Worm (Caenorhabditis elegans) whole organism, L1 larva: ENCODE data around the gene orc-3.
"Not testable (repeated sequence)": the region's sequence is repeated elsewhere in the genome, so short reads cannot be mapped to it uniquely, and the experiment has no call there.

Experiments
- Y116A8C.19 ChIP-seq: sonication (generic microtip); optimal IDR thresholded peaks from 2 replicates; lab custom pipeline; 2016; ENCODE audit warnings: missing compliant biosample characterization, missing genetic modification characterization, borderline replicate concordance
- ama-1 ChIP-seq: fragments of 150-350 bp; optimal IDR thresholded peaks from 2 replicates; lab custom pipeline; 2014
- ceh-82 ChIP-seq, 3 experiments: fragments of 150-350 bp in 1 of 3; sonication (generic microtip) in 2 of 3; optimal IDR thresholded peaks; 2 replicates each; lab custom pipeline; 2014 to 2017; ENCODE audit warnings: missing biosample characterization in 3 of 3, missing genetic modification characterization in 3 of 3
- ceh-88 ChIP-seq: fragments of 200-800 bp; sonication (Bioruptor generic); IDR thresholded peaks from 2 replicates; pipeline ENCODE4 v1.3.6; 2022; ENCODE audit warnings: missing genetic modification characterization, missing compliant biosample characterization
- ces-1 ChIP-seq: fragments of 150-350 bp; optimal IDR thresholded peaks from 2 replicates; lab custom pipeline; 2014; ENCODE audit warnings: missing biosample characterization, missing genetic modification reagents, missing genetic modification characterization
- egl-13 ChIP-seq: sonication (generic microtip); optimal IDR thresholded peaks from 2 replicates; lab custom pipeline; 2016; ENCODE audit warnings: missing genotype, missing genetic modification reagents, missing genetic modification characterization, missing compliant biosample characterization
- lin-35 ChIP-seq, 2 experiments: fragments of 150-350 bp; optimal IDR thresholded peaks; 2 replicates each; lab custom pipeline; 2014; ENCODE audit warnings: missing biosample characterization in 2 of 2, missing genetic modification characterization in 2 of 2, missing genetic modification reagents in 2 of 2
- nhr-12 ChIP-seq: sonication (generic microtip); optimal IDR thresholded peaks from 2 replicates; lab custom pipeline; 2017; ENCODE audit warnings: missing biosample characterization, missing genetic modification characterization
- nhr-28 ChIP-seq: fragments of 150-350 bp; optimal IDR thresholded peaks from 2 replicates; lab custom pipeline; 2014; ENCODE audit warnings: missing biosample characterization, missing genetic modification characterization
- nhr-47 ChIP-seq: sonication (generic microtip); optimal IDR thresholded peaks from 2 replicates; lab custom pipeline; 2016; ENCODE audit warnings: mild to moderate bottlenecking, missing genetic modification characterization, moderate library complexity, missing compliant biosample characterization
- nhr-77 ChIP-seq: fragments of 150-350 bp; optimal IDR thresholded peaks from 2 replicates; lab custom pipeline; 2014; ENCODE audit warnings: missing biosample characterization, missing genetic modification characterization
- sox-4 ChIP-seq: sonication (generic microtip); optimal IDR thresholded peaks from 2 replicates; lab custom pipeline; 2016; ENCODE audit warnings: missing genetic modification characterization, missing compliant biosample characterization
- unc-30 ChIP-seq: sonication (generic microtip); optimal IDR thresholded peaks from 2 replicates; lab custom pipeline; 2017; ENCODE audit warnings: missing biosample characterization, missing genetic modification characterization
- unc-98 ChIP-seq: fragments of 200-800 bp; sonication (Bioruptor generic); IDR thresholded peaks from 2 replicates; pipeline ENCODE4 v1.3.6; 2022; ENCODE audit warnings: missing genetic modification characterization, missing compliant biosample characterization
- zag-1 ChIP-seq: fragments of 150-350 bp; optimal IDR thresholded peaks from 2 replicates; lab custom pipeline; 2014; ENCODE audit warnings: missing biosample characterization, missing genetic modification characterization

Gene orc-3

ce11 chrIII:1249111-1249583 is 41.2 kb downstream of the orc-3 start, which contains the start of the genes fbxa-76 and fbxa-77 (continued):
- TF ChIP-seq lin-35 (GFP tag; optimal IDR thresholded peaks at IDR 0.05; lab: Kevin White, UChicago) (peak; percentile 41 to 65), nhr-12 (no peak), Y116A8C.19 (no peak), ces-1 (no peak), ceh-88 (no peak), ceh-82 (tag; optimal IDR thresholded peaks at IDR 0.05; lab: Kevin White, UChicago) (no peak), nhr-77 (tag; lab: Kevin White, UChicago) (peak; percentile 3), unc-98 (GFP tag; lab: Robert Waterston, UW) (no peak), ama-1 (no peak), unc-30 (tag; lab: Kevin White, UChicago) (no peak), zag-1 (tag; lab: Kevin White, UChicago) (no peak)

- not testable (repeated sequence) for TF ChIP-seq nhr-28 (tag; lab: Kevin White, UChicago); nhr-47 (tag; lab: Kevin White, UChicago); egl-13
Measured at ce11 chrIII:1256519-1256918, 48.6 kb downstream of the orc-3 start, which contains the start of gene fbxa-208. TSS of gene fbxa-208 (plus strand) at chrIII:1256819.

- not testable (repeated sequence) for TF ChIP-seq ces-1, sox-4, egl-13
Measured at ce11 chrIII:1258358-1258757, 50.4 kb downstream of the orc-3 start, which contains the start of gene fbxa-78. TSS of gene fbxa-78 (minus strand) at chrIII:1258458.
